Worm (Caenorhabditis elegans): ENCODE results near the gene Y22D7AL.10.

ce11 chrIII:1614412-1614811 lies 4.3 kb downstream of the Y22D7AL.10 start:
- TF ChIP-seq zag-1 (tag; optimal IDR thresholded peaks at IDR 0.05), result no peak
- TF ChIP-seq fos-1 (tag; optimal IDR thresholded peaks at IDR 0.05), result no peak
- TF ChIP-seq elt-2 (tag; optimal IDR thresholded peaks at IDR 0.05), result no peak
- TF ChIP-seq snpc-4 (tag; optimal IDR thresholded peaks at IDR 0.05), result no peak
- TF ChIP-seq C34B4.2 (tag; optimal IDR thresholded peaks at IDR 0.05), result no peak
- no peak for TF ChIP-seq unc-62 (GFP tag; optimal IDR thresholded peaks at IDR 0.05)
- no peak for TF ChIP-seq pag-3 (tag; optimal IDR thresholded peaks at IDR 0.05; ENCODE audit: borderline replicate concordance, insufficient read depth)
- no peak for TF ChIP-seq ces-1 (GFP tag; optimal IDR thresholded peaks at IDR 0.05)
- no peak for TF ChIP-seq aly-2 (tag; optimal IDR thresholded peaks at IDR 0.05)
- TF ChIP-seq ztf-11 (tag; optimal IDR thresholded peaks at IDR 0.05), result no peak
- TF ChIP-seq lin-15B (tag; optimal IDR thresholded peaks at IDR 0.05), result no peak
- TF ChIP-seq nhr-76 (tag; optimal IDR thresholded peaks at IDR 0.05), result no peak
